Fruit fly (Drosophila melanogaster): Measurements from ENCODE around the gene jp.

Gene jp

dm6 chr2L:9566656-9567055 lies at the start of gene jp:
jp (minus strand) TSS chr2L:9566750.
- no peak for TF ChIP-seq CG17801 (GFP tag; optimal IDR thresholded peaks at IDR 0.05; ENCODE audit: partially characterized antibody)

dm6 chr2L:9615983-9616519 lies 49.5 kb upstream of the jp start, which contains the start of gene GlcAT-S:
GlcAT-S (plus strand) TSS chr2L:9616469.
- TF ChIP-seq CG17801 (GFP tag; optimal IDR thresholded peaks at IDR 0.05; ENCODE audit: partially characterized antibody), result no peak

dm6 chr2L:9615561-9615960 lies 49.0 kb upstream of the jp start:
- no peak for TF ChIP-seq CG17801 (GFP tag; optimal IDR thresholded peaks at IDR 0.05; ENCODE audit: partially characterized antibody)

- TF ChIP-seq CG17801 (GFP tag; optimal IDR thresholded peaks at IDR 0.05; ENCODE audit: partially characterized antibody), result no peak
Measured at dm6 chr2L:9614674-9615258, 48.2 kb upstream of the jp start.

dm6 chr2L:9613922-9614321 lies 47.4 kb upstream of the jp start:
- no peak for TF ChIP-seq CG17801 (GFP tag; optimal IDR thresholded peaks at IDR 0.05; ENCODE audit: partially characterized antibody)

dm6 chr2L:9613006-9613690 lies 46.6 kb upstream of the jp start, which contains the start of gene Trx2:
Trx2 (plus strand) TSS chr2L:9613166.
- peak; percentile 36 for TF ChIP-seq CG17801 (GFP tag; optimal IDR thresholded peaks at IDR 0.05; ENCODE audit: partially characterized antibody)

dm6 chr2L:9612654-9613005 lies 46.1 kb upstream of the jp start:
- no peak for TF ChIP-seq CG17801 (GFP tag; optimal IDR thresholded peaks at IDR 0.05; ENCODE audit: partially characterized antibody)

- no peak for TF ChIP-seq CG17801 (GFP tag; optimal IDR thresholded peaks at IDR 0.05; ENCODE audit: partially characterized antibody)
Measured at dm6 chr2L:9609337-9609856, 42.8 kb upstream of the jp start.

- TF ChIP-seq CG17801 (GFP tag; optimal IDR thresholded peaks at IDR 0.05; ENCODE audit: partially characterized antibody), result no peak
Measured at dm6 chr2L:9607997-9608563, 41.5 kb upstream of the jp start, which contains the start of gene gcm2. gcm2 (plus strand) TSS chr2L:9608562.

- no peak for TF ChIP-seq CG17801 (GFP tag; optimal IDR thresholded peaks at IDR 0.05; ENCODE audit: partially characterized antibody)
Measured at dm6 chr2L:9602103-9602502, 35.6 kb upstream of the jp start.

- no peak for TF ChIP-seq CG17801 (GFP tag; optimal IDR thresholded peaks at IDR 0.05; ENCODE audit: partially characterized antibody)
Measured at dm6 chr2L:9601220-9601619, 34.7 kb upstream of the jp start.

dm6 chr2L:9600772-9601171 lies 34.2 kb upstream of the jp start, which contains the start of gene CG4382:
CG4382 (minus strand) TSS chr2L:9600872.
- no peak for TF ChIP-seq CG17801 (GFP tag; optimal IDR thresholded peaks at IDR 0.05; ENCODE audit: partially characterized antibody)

dm6 chr2L:9598390-9598789 lies 31.8 kb upstream of the jp start:
- no peak for TF ChIP-seq CG17801 (GFP tag; optimal IDR thresholded peaks at IDR 0.05; ENCODE audit: partially characterized antibody)

- TF ChIP-seq CG17801 (GFP tag; optimal IDR thresholded peaks at IDR 0.05; ENCODE audit: partially characterized antibody), result no peak
Measured at dm6 chr2L:9594625-9595300, 28.2 kb upstream of the jp start.

- no peak for TF ChIP-seq CG17801 (GFP tag; optimal IDR thresholded peaks at IDR 0.05; ENCODE audit: partially characterized antibody)
Measured at dm6 chr2L:9591146-9591545, 24.6 kb upstream of the jp start.

Data from ovary, adult (tissue).